Fruit fly (Drosophila melanogaster) whole organism, pupa: ENCODE data around the gene CG45428.

ENCODE experiments used
- CG13204 ChIP-seq: fragments of 200-800 bp; sonication (Bioruptor generic); optimal IDR thresholded peaks from 2 replicates; lab custom pipeline; 2018; ENCODE audit warnings: missing biosample characterization, mild to moderate bottlenecking, missing genetic modification characterization, moderate library complexity
- CG17806 ChIP-seq: fragments of 200-800 bp; sonication (Bioruptor generic); optimal IDR thresholded peaks from 2 replicates; lab custom pipeline; 2018; ENCODE audit warnings: missing biosample characterization, mild to moderate bottlenecking, missing genetic modification characterization, moderate library complexity
- Pif1A ChIP-seq: fragments of 200-800 bp; sonication (Bioruptor generic); optimal IDR thresholded peaks from 3 replicates; lab custom pipeline; 2016; ENCODE audit warnings: missing biosample characterization, missing genetic modification characterization

dm6 chr3L:22839243-22839642, 2.4 kb upstream of the CG45428 start:
- TF ChIP-seq CG13204 (GFP tag; lab: Kevin White, UChicago) (no peak), CG17806 (tag; lab: Kevin White, UChicago) (no peak), Pif1A (GFP tag; lab: Kevin White, UChicago) (no peak)
